Worm (Caenorhabditis elegans): ENCODE results near the gene F25A2.1.

F25A2.1 gene

ce11 chrV:1220509-1220908, 41.1 kb downstream of the F25A2.1 start, which contains the start of gene Y50D4A.10:
Y50D4A.10 (minus strand) TSS chrV:1220565.
- TF ChIP-seq nfya-1 (tag; optimal IDR thresholded peaks at IDR 0.05; ENCODE audit: insufficient read depth), result no peak
- no peak for TF ChIP-seq nhr-77 (tag; optimal IDR thresholded peaks at IDR 0.05)
- TF ChIP-seq nhr-11 (tag; optimal IDR thresholded peaks at IDR 0.05), result no peak
- no peak for TF ChIP-seq ztf-4 (tag; optimal IDR thresholded peaks at IDR 0.05)
- TF ChIP-seq eor-1 (tag; optimal IDR thresholded peaks at IDR 0.05), result no peak
- TF ChIP-seq tbx-2 (tag; optimal IDR thresholded peaks at IDR 0.05), result no peak
- no peak for TF ChIP-seq lsy-12 (tag; optimal IDR thresholded peaks at IDR 0.05)
- no peak for TF ChIP-seq fkh-10 (GFP tag; optimal IDR thresholded peaks at IDR 0.05)
- TF ChIP-seq ceh-16 (tag; optimal IDR thresholded peaks at IDR 0.05), result no peak

- no peak for TF ChIP-seq eor-1 (tag; optimal IDR thresholded peaks at IDR 0.05)
- no peak for TF ChIP-seq nhr-11 (tag; optimal IDR thresholded peaks at IDR 0.05)
Measured at ce11 chrV:1223559-1223958, 44.2 kb downstream of the F25A2.1 start.

- no peak for TF ChIP-seq mml-1 (tag; optimal IDR thresholded peaks at IDR 0.05)
Measured at ce11 chrV:1226239-1226638, 46.9 kb downstream of the F25A2.1 start.

ce11 chrV:1227756-1228665, 48.6 kb downstream of the F25A2.1 start:
- no peak for TF ChIP-seq nhr-76 (tag; optimal IDR thresholded peaks at IDR 0.05)
- TF ChIP-seq lin-39 (tag; optimal IDR thresholded peaks at IDR 0.05), result peak; percentile 79

ce11 chrV:1228884-1229662, 49.7 kb downstream of the F25A2.1 start:
- TF ChIP-seq lin-39 (tag; optimal IDR thresholded peaks at IDR 0.05), result peak; percentile 67
- TF ChIP-seq nhr-77 (tag; optimal IDR thresholded peaks at IDR 0.05), result no peak
- TF ChIP-seq zag-1 (tag; optimal IDR thresholded peaks at IDR 0.05), result no peak
- TF ChIP-seq daf-12 (tag; optimal IDR thresholded peaks at IDR 0.05), result no peak
- TF ChIP-seq elt-2 (tag; optimal IDR thresholded peaks at IDR 0.05), result no peak

ce11 chrV:1230540-1230939, 51.2 kb downstream of the F25A2.1 start:
- TF ChIP-seq fos-1 (tag; optimal IDR thresholded peaks at IDR 0.05) (no peak), R02D3.7 (tag; optimal IDR thresholded peaks at IDR 0.05) (no peak), nhr-25 (tag; optimal IDR thresholded peaks at IDR 0.05) (no peak), ZK546.5 (tag; optimal IDR thresholded peaks at IDR 0.05) (no peak), ztf-4 (tag; optimal IDR thresholded peaks at IDR 0.05) (no peak), daf-12 (tag; optimal IDR thresholded peaks at IDR 0.05) (no peak), nhr-28 (tag; optimal IDR thresholded peaks at IDR 0.05) (no peak), fkh-2 (tag; optimal IDR thresholded peaks at IDR 0.05) (no peak), mml-1 (tag; optimal IDR thresholded peaks at IDR 0.05) (no peak), zag-1 (tag; optimal IDR thresholded peaks at IDR 0.05) (no peak), skn-1 (tag; optimal IDR thresholded peaks at IDR 0.05) (no peak)
